Worm (Caenorhabditis elegans) whole organism, young adult: Measurements from ENCODE around the gene snf-12.

Experiments
- B0035.1 ChIP-seq: sonication (generic microtip); optimal IDR thresholded peaks from 2 replicates; lab custom pipeline; 2016; ENCODE audit warnings: missing genetic modification characterization, mild to moderate bottlenecking, missing compliant biosample characterization, missing genotype, missing genetic modification reagents
- B0261.1 ChIP-seq: sonication (generic microtip); optimal IDR thresholded peaks from 2 replicates; lab custom pipeline; 2016; ENCODE audit warnings: mild to moderate bottlenecking, missing genetic modification characterization, moderate library complexity, missing compliant biosample characterization
- F49E8.2 ChIP-seq: sonication (generic microtip); optimal IDR thresholded peaks from 3 replicates; lab custom pipeline; 2017; ENCODE audit warnings: missing genetic modification characterization, mild to moderate bottlenecking, missing compliant biosample characterization, antibody characterized with exemption, moderate library complexity; ENCODE audit not compliant: insufficient read depth
- K11D2.4 ChIP-seq: fragments of 200-800 bp; sonication (Bioruptor generic); IDR thresholded peaks from 2 replicates; pipeline ENCODE4 v1.3.6; 2022; ENCODE audit warnings: missing genetic modification reagents, missing genetic modification characterization, missing compliant biosample characterization
- Y56A3A.18 ChIP-seq: fragments of 200-800 bp; sonication (Bioruptor generic); IDR thresholded peaks from 2 replicates; pipeline ENCODE4 v1.3.6; 2022; ENCODE audit warnings: missing genetic modification reagents, missing genetic modification characterization, missing compliant biosample characterization
- Y95B8A.8 ChIP-seq: fragments of 200-800 bp; sonication (Bioruptor generic); IDR thresholded peaks from 2 replicates; pipeline ENCODE4 v1.3.6; 2022; ENCODE audit warnings: missing genetic modification reagents, missing genetic modification characterization, missing compliant biosample characterization
- ZK185.1 ChIP-seq: sonication (generic microtip); optimal IDR thresholded peaks from 2 replicates; lab custom pipeline; 2016; ENCODE audit warnings: mild to moderate bottlenecking, missing genetic modification characterization, missing compliant biosample characterization; ENCODE audit not compliant: poor library complexity, severe bottlenecking
- ama-1 ChIP-seq, 3 experiments: fragments of 150-350 bp in 1 of 3; sonication (generic microtip) in 2 of 3; optimal IDR thresholded peaks; 2 replicates each; lab custom pipeline; 2014 to 2018; ENCODE audit warnings: missing biosample characterization in 2 of 3, missing genetic modification characterization in 2 of 3, missing genetic modification reagents in 2 of 3
- aptf-2 ChIP-seq: fragments of 200-800 bp; sonication (Bioruptor generic); conservative IDR thresholded peaks from 2 replicates; pipeline ENCODE4 v1.3.6; 2022; ENCODE audit warnings: missing genetic modification reagents, missing genetic modification characterization, missing compliant biosample characterization
- attf-3 ChIP-seq: fragments of 200-800 bp; sonication (Bioruptor generic); conservative IDR thresholded peaks from 2 replicates; pipeline ENCODE4 v1.3.6; 2022; ENCODE audit warnings: missing genetic modification reagents, missing genetic modification characterization, missing compliant biosample characterization
- bed-1 ChIP-seq: fragments of 200-800 bp; sonication (Bioruptor generic); IDR thresholded peaks from 2 replicates; pipeline ENCODE4 v1.3.6; 2022; ENCODE audit warnings: missing genetic modification reagents, missing genetic modification characterization, missing compliant biosample characterization
- cebp-1 ChIP-seq, 2 experiments: fragments of 200-800 bp in 1 of 2; sonication (Bioruptor generic) in 1 of 2; sonication (generic microtip) in 1 of 2; IDR thresholded peaks in 1 of 2; optimal IDR thresholded peaks in 1 of 2; 2 replicates each; pipeline versions ENCODE4 v1.3.6 to Lab custom; 2017 to 2022; ENCODE audit warnings: missing compliant biosample characterization in 2 of 2, missing genetic modification characterization in 2 of 2, mild to moderate bottlenecking in 1 of 2, missing genetic modification reagents in 1 of 2, moderate library complexity in 1 of 2
- ceh-40 ChIP-seq: fragments of 200-800 bp; sonication (Bioruptor generic); IDR thresholded peaks from 2 replicates; pipeline ENCODE4 v1.3.6; 2022; ENCODE audit warnings: missing genetic modification characterization, missing compliant biosample characterization
- egl-18 ChIP-seq: fragments of 200-800 bp; sonication (Bioruptor generic); IDR thresholded peaks from 2 replicates; pipeline ENCODE4 v1.3.6; 2022; ENCODE audit warnings: missing genetic modification reagents, missing genetic modification characterization, missing compliant biosample characterization
- egrh-3 ChIP-seq: fragments of 200-800 bp; sonication (Bioruptor generic); IDR thresholded peaks from 2 replicates; pipeline ENCODE4 v1.3.6; 2022; ENCODE audit warnings: missing genetic modification reagents, missing genetic modification characterization, missing compliant biosample characterization
- ets-4 ChIP-seq: fragments of 200-800 bp; sonication (Bioruptor generic); optimal IDR thresholded peaks from 2 replicates; lab custom pipeline; 2018; ENCODE audit warnings: mild to moderate bottlenecking, missing genetic modification characterization, missing compliant biosample characterization
- fkh-3 ChIP-seq: sonication (generic microtip); optimal IDR thresholded peaks from 2 replicates; lab custom pipeline; 2016; ENCODE audit warnings: mild to moderate bottlenecking, missing genetic modification characterization, missing compliant biosample characterization
- gei-17 ChIP-seq: fragments of 200-800 bp; sonication (Bioruptor generic); optimal IDR thresholded peaks from 2 replicates; lab custom pipeline; 2018; ENCODE audit warnings: mild to moderate bottlenecking, missing genetic modification characterization, missing compliant biosample characterization
- hlh-26 ChIP-seq: fragments of 200-800 bp; sonication (Bioruptor generic); conservative IDR thresholded peaks from 2 replicates; pipeline ENCODE4 v1.3.6; 2022; ENCODE audit warnings: missing genetic modification reagents, missing genetic modification characterization, missing compliant biosample characterization
- lag-1 ChIP-seq: fragments of 200-800 bp; sonication (Bioruptor generic); IDR thresholded peaks from 2 replicates; pipeline ENCODE4 v1.3.6; 2022; ENCODE audit warnings: missing genetic modification reagents, missing genetic modification characterization, missing compliant biosample characterization
- let-607 ChIP-seq, 2 experiments: fragments of 200-800 bp in 1 of 2; sonication (Bioruptor generic) in 1 of 2; sonication (generic microtip) in 1 of 2; optimal IDR thresholded peaks; 2 replicates each; lab custom pipeline; 2016 to 2018; ENCODE audit warnings: mild to moderate bottlenecking in 2 of 2, missing compliant biosample characterization in 2 of 2, missing genetic modification characterization in 2 of 2, moderate library complexity in 2 of 2, missing genotype in 1 of 2
- lin-35 ChIP-seq, 3 experiments: fragments of 150-350 bp in 2 of 3; sonication (generic microtip) in 1 of 3; optimal IDR thresholded peaks; 2 replicates each; lab custom pipeline; 2014 to 2018; ENCODE audit warnings: missing biosample characterization in 3 of 3, missing genetic modification characterization in 3 of 3, missing genetic modification reagents in 3 of 3
- lin-40 ChIP-seq: sonication (generic microtip); optimal IDR thresholded peaks from 2 replicates; lab custom pipeline; 2016; ENCODE audit warnings: missing genetic modification characterization, mild to moderate bottlenecking, missing compliant biosample characterization, missing genotype, missing genetic modification reagents
- lir-1 ChIP-seq: fragments of 200-800 bp; sonication (Bioruptor generic); conservative IDR thresholded peaks from 2 replicates; pipeline ENCODE4 v1.3.6; 2022; ENCODE audit warnings: missing genetic modification reagents, missing genetic modification characterization, missing compliant biosample characterization
- lsy-27 ChIP-seq: sonication (generic microtip); optimal IDR thresholded peaks from 2 replicates; lab custom pipeline; 2017; ENCODE audit warnings: missing genetic modification characterization, mild to moderate bottlenecking, missing compliant biosample characterization, antibody characterized with exemption, missing genotype, borderline replicate concordance; ENCODE audit not compliant: insufficient read depth
- mes-4 ChIP-seq: sonication (generic microtip); optimal IDR thresholded peaks from 2 replicates; lab custom pipeline; 2016; ENCODE audit warnings: missing genotype, missing genetic modification characterization, missing compliant biosample characterization
- mxl-1 ChIP-seq: sonication (generic microtip); optimal IDR thresholded peaks from 2 replicates; lab custom pipeline; 2016; ENCODE audit warnings: missing genetic modification characterization, missing compliant biosample characterization
- nfya-2 ChIP-seq: fragments of 200-800 bp; sonication (Bioruptor generic); IDR thresholded peaks from 2 replicates; pipeline ENCODE4 v1.3.6; 2022; ENCODE audit warnings: missing genetic modification reagents, missing genetic modification characterization, missing compliant biosample characterization
- nhr-120 ChIP-seq: fragments of 200-800 bp; sonication (Bioruptor generic); IDR thresholded peaks from 2 replicates; pipeline ENCODE4 v1.3.6; 2022; ENCODE audit warnings: missing genetic modification characterization, missing compliant biosample characterization
- nhr-179 ChIP-seq: sonication (generic microtip); optimal IDR thresholded peaks from 2 replicates; lab custom pipeline; 2016; ENCODE audit warnings: mild to moderate bottlenecking, missing genetic modification characterization, missing compliant biosample characterization
- rcor-1 ChIP-seq: fragments of 200-800 bp; sonication (Bioruptor generic); IDR thresholded peaks from 2 replicates; pipeline ENCODE4 v1.3.6; 2022; ENCODE audit warnings: missing genetic modification reagents, missing genetic modification characterization, missing compliant biosample characterization
- rec-8 ChIP-seq, 2 experiments: sonication (generic microtip); optimal IDR thresholded peaks; 2 replicates each; lab custom pipeline; 2016; ENCODE audit warnings: mild to moderate bottlenecking in 2 of 2, missing genetic modification characterization in 2 of 2, missing genetic modification reagents in 2 of 2, missing genotype in 2 of 2, missing biosample characterization in 1 of 2, missing compliant biosample characterization in 1 of 2, moderate library complexity in 1 of 2
- rpc-1 ChIP-seq, 2 experiments: fragments of 150-350 bp in 1 of 2; sonication (generic microtip) in 1 of 2; optimal IDR thresholded peaks; 2 replicates each; lab custom pipeline; 2014 to 2018; ENCODE audit warnings: missing biosample characterization in 1 of 2, missing genetic modification characterization in 1 of 2, missing genetic modification reagents in 1 of 2, missing genotype in 1 of 2
- snpc-4 ChIP-seq, 5 experiments: fragments of 150-350 bp in 1 of 5; sonication (generic microtip) in 4 of 5; optimal IDR thresholded peaks; 2 replicates each; lab custom pipeline; 2014 to 2018; ENCODE audit warnings: missing genetic modification characterization in 5 of 5, missing biosample characterization in 3 of 5, antibody characterized with exemption in 2 of 5, mild to moderate bottlenecking in 2 of 5, missing compliant biosample characterization in 2 of 5, missing genotype in 2 of 5, moderate library complexity in 2 of 5, missing genetic modification reagents in 1 of 5
- somi-1 ChIP-seq: fragments of 200-800 bp; sonication (Bioruptor generic); optimal IDR thresholded peaks from 2 replicates; lab custom pipeline; 2018; ENCODE audit warnings: mild to moderate bottlenecking, missing genetic modification characterization, missing compliant biosample characterization
- tbp1 ChIP-seq: fragments of 200-800 bp; sonication (Bioruptor generic); optimal IDR thresholded peaks from 2 replicates; lab custom pipeline; 2018; ENCODE audit warnings: mild to moderate bottlenecking, missing genetic modification characterization, missing compliant biosample characterization
- unc-62 ChIP-seq: fragments of 150-350 bp; optimal IDR thresholded peaks from 2 replicates; lab custom pipeline; 2014; ENCODE audit warnings: missing biosample characterization, missing genetic modification reagents, missing genetic modification characterization
- ztf-25 ChIP-seq: fragments of 200-800 bp; sonication (Bioruptor generic); IDR thresholded peaks from 2 replicates; pipeline ENCODE4 v1.3.6; 2022; ENCODE audit warnings: missing genetic modification reagents, missing genetic modification characterization, missing compliant biosample characterization
- ztf-26 ChIP-seq: sonication (generic microtip); optimal IDR thresholded peaks from 2 replicates; lab custom pipeline; 2017; ENCODE audit warnings: missing genetic modification characterization, missing compliant biosample characterization
- ztf-28 ChIP-seq: fragments of 200-800 bp; sonication (Bioruptor generic); IDR thresholded peaks from 2 replicates; pipeline ENCODE4 v1.3.6; 2022; ENCODE audit warnings: missing genetic modification reagents, missing genetic modification characterization, missing compliant biosample characterization

The snf-12 gene

DNA sequence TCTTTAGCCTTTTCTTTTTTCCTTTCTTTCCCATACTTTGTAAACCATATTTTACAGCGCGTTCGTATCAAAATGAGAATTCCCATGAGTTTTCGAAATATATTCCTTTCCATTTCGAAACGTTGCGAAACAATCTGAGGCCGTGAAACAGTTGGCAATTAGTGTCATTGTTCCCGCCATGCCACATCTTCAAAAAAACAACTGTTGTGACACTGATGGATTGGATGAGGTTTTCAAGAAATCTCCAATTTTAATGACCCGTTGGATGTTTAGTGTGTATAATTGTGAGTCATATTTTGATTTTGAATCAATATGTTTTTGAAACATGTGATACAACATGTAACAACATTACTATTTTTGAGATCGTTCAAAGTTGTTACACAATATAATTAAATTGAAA, 39.8 kb downstream of the snf-12 start:
- TF ChIP-seq F49E8.2 (tag; lab: Kevin White, UChicago): no peak
- TF ChIP-seq snpc-4 (GFP tag; optimal IDR thresholded peaks at IDR 0.05; lab: Kevin White, UChicago): no peak
- no peak for TF ChIP-seq snpc-4 (tag; optimal IDR thresholded peaks at IDR 0.05; lab: Kevin White, UChicago)
- TF ChIP-seq unc-62: no peak
- TF ChIP-seq cebp-1 (GFP tag; IDR thresholded peaks at IDR 0.05; lab: Robert Waterston, UW): no peak
- peak; percentile 85 for TF ChIP-seq cebp-1 (tag; optimal IDR thresholded peaks at IDR 0.05; lab: Kevin White, UChicago)
- no peak for TF ChIP-seq let-607 (tag; optimal IDR thresholded peaks at IDR 0.05; lab: Kevin White, UChicago)

ce11 chrX:9074497-9074896, 45.2 kb downstream of the snf-12 start:
- TF ChIP-seq ztf-25 (GFP tag; lab: Robert Waterston, UW) (no peak), tbp1 (GFP tag; lab: Kevin White, UChicago) (peak; percentile 71), nfya-2 (GFP tag; lab: Robert Waterston, UW) (no peak), rpc-1 (optimal IDR thresholded peaks at IDR 0.05; lab: Kevin White, UChicago) (peak; percentile 49), rpc-1 (tag; optimal IDR thresholded peaks at IDR 0.05; lab: Kevin White, UChicago) (peak; percentile 66), nhr-179 (tag; lab: Kevin White, UChicago) (no peak), ama-1 (optimal IDR thresholded peaks at IDR 0.05; lab: Kevin White, UChicago) (no peak), ama-1 (GFP tag; optimal IDR thresholded peaks at IDR 0.05; lab: Kevin White, UChicago) (no peak), gei-17 (no peak), B0261.1 (tag; lab: Kevin White, UChicago) (peak; percentile 56), nhr-120 (GFP tag; lab: Robert Waterston, UW) (no peak), B0035.1 (no peak)
- TF ChIP-seq, all 124 proteins: peak for 3

DNA sequence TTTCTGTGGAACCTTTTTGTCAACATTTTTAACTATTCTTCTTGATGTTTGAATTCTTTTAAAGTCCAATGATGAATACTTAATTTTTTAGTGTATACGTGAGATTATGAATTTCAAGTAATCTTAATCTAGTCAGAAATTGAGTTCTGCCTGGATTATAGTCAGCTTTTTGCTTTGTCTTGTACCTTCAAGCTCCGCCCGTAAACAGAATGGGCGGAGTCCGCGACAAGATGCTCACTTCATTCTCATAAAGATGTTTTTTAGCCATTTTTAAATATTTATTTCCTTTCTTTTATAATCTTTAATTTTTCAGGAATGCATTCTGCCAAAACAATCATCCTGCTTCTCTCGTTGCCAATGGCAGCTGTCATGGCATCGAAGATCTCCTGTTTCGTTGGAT, 47.6 kb downstream of the snf-12 start, which contains the start of gene F47E1.1:
Gene F47E1.1 (plus strand): TSS at position 301 of the 400 bp plus-strand sequence.
- TF ChIP-seq B0261.1 (tag; lab: Kevin White, UChicago) (no peak), ZK185.1 (no peak), nfya-2 (GFP tag; lab: Robert Waterston, UW) (no peak), lag-1 (no peak), bed-1 (GFP tag; lab: Robert Waterston, UW) (no peak), ztf-28 (GFP tag; lab: Robert Waterston, UW) (no peak), nhr-179 (tag; lab: Kevin White, UChicago) (no peak), tbp1 (GFP tag; lab: Kevin White, UChicago) (no peak), lsy-27 (tag; lab: Kevin White, UChicago) (no peak), lin-40 (tag; lab: Kevin White, UChicago) (no peak), Y56A3A.18 (GFP tag; lab: Robert Waterston, UW) (no peak), mxl-1 (tag; lab: Kevin White, UChicago) (no peak), somi-1 (GFP tag; lab: Kevin White, UChicago) (no peak), hlh-26 (no peak)

- peak; percentile 72 for TF ChIP-seq mes-4 (tag; lab: Kevin White, UChicago)
- no peak for TF ChIP-seq rcor-1 (GFP tag; lab: Robert Waterston, UW)
- peak; percentile 25; the same call in 1 of the 2 replicates for TF ChIP-seq egrh-3 (GFP tag; lab: Robert Waterston, UW)
- no peak for TF ChIP-seq lir-1 (GFP tag; lab: Robert Waterston, UW)
- TF ChIP-seq attf-3 (GFP tag; lab: Robert Waterston, UW): no peak
- peak; percentile 48; the same call in 1 of the 2 replicates for TF ChIP-seq egl-18
- TF ChIP-seq ceh-40 (GFP tag; lab: Robert Waterston, UW): peak; percentile 68
- TF ChIP-seq let-607 (tag; optimal IDR thresholded peaks at IDR 0.05; lab: Kevin White, UChicago): peak in 1 of 2 experiments; percentile 55
- peak; percentile 88 for TF ChIP-seq B0261.1 (tag; lab: Kevin White, UChicago)
- TF ChIP-seq K11D2.4: no peak
- peak; percentile 67 for TF ChIP-seq fkh-3 (tag; lab: Kevin White, UChicago)
- peak; percentile 45 to 61 for TF ChIP-seq rec-8 (tag; optimal IDR thresholded peaks at IDR 0.05; lab: Kevin White, UChicago)
- peak; percentile 35 for TF ChIP-seq ets-4 (GFP tag; lab: Kevin White, UChicago)
- TF ChIP-seq Y95B8A.8 (GFP tag; lab: Robert Waterston, UW): 0 out of 2 replicates have a peak, but pooled peaks have one; percentile 17
- peak; percentile 59 for TF ChIP-seq mxl-1 (tag; lab: Kevin White, UChicago)
- peak; percentile 35 for TF ChIP-seq ztf-26 (tag; lab: Kevin White, UChicago)
- peak; percentile 50 for TF ChIP-seq snpc-4 (GFP tag; optimal IDR thresholded peaks at IDR 0.05; lab: Kevin White, UChicago)
- TF ChIP-seq snpc-4 (tag; optimal IDR thresholded peaks at IDR 0.05; lab: Kevin White, UChicago): peak in 1 of 4 experiments; percentile 55
- TF ChIP-seq aptf-2 (GFP tag; lab: Robert Waterston, UW): no peak
- TF ChIP-seq lin-35 (GFP tag; optimal IDR thresholded peaks at IDR 0.05; lab: Kevin White, UChicago): no peak
These were observed 48.9 kb downstream of the snf-12 start for ce11 chrX:9078149-9078548.
